Worm (Caenorhabditis elegans): ENCODE results near the gene gst-30.

gst-30 gene

DNA sequence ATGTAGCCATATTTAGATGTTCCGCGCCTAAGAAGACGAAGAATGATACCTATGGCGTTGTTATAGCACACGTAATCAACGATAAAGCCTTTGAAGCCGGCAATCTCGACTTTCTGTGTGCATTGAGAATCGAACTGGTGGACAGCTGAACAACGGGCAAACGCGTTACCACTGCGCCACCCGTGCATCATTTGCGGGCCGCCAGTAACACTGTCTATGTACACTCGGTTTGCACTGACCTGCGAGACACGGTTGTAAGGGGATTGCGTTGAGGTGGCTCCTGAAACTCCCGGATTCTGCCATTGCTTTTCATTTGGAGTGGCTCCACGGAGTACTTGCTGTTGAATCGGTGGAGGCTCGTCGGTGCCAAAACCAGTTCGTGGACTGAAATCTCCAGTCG, 7.5 kb upstream of the gst-30 start (continued):
- TF ChIP-seq athp-1 (tag; optimal IDR thresholded peaks at IDR 0.05): peak; percentile 78
- TF ChIP-seq ztf-22 (GFP tag; optimal IDR thresholded peaks at IDR 0.05): no peak
- TF ChIP-seq lir-1 (GFP tag; conservative IDR thresholded peaks at IDR 0.05): no peak
- TF ChIP-seq dox-1 (GFP tag; IDR thresholded peaks at IDR 0.05): peak; percentile 64
- TF ChIP-seq T26A5.8 (tag; optimal IDR thresholded peaks at IDR 0.05): no peak
- 0 out of 2 replicates have a peak, but pooled peaks have one; percentile 12 for TF ChIP-seq attf-3 (GFP tag; conservative IDR thresholded peaks at IDR 0.05)
- TF ChIP-seq hrde-1 (tag; optimal IDR thresholded peaks at IDR 0.05; ENCODE audit: borderline replicate concordance): peak; percentile 84
- no peak for TF ChIP-seq Y79H2A.3 (GFP tag; conservative IDR thresholded peaks at IDR 0.05)
- no peak for TF ChIP-seq lsy-27 (tag; optimal IDR thresholded peaks at IDR 0.05; ENCODE audit: borderline replicate concordance, insufficient read depth)
- TF ChIP-seq lin-40 (tag; optimal IDR thresholded peaks at IDR 0.05): peak; percentile 32
- TF ChIP-seq efl-1 (GFP tag; optimal IDR thresholded peaks at IDR 0.05): no peak
- peak; percentile 31 for TF ChIP-seq nhr-27 (tag; optimal IDR thresholded peaks at IDR 0.05)
- no peak for TF ChIP-seq sptf-2 (GFP tag; optimal IDR thresholded peaks at IDR 0.05)
- TF ChIP-seq bed-1 (GFP tag; IDR thresholded peaks at IDR 0.05): 0 out of 2 replicates have a peak, but pooled peaks have one; percentile 38
- no peak for TF ChIP-seq unc-62 (GFP tag; optimal IDR thresholded peaks at IDR 0.05)
- peak; percentile 60 for TF ChIP-seq B0336.3 (GFP tag; IDR thresholded peaks at IDR 0.05)
- TF ChIP-seq zim-3 (tag; optimal IDR thresholded peaks at IDR 0.05): peak; percentile 61
- TF ChIP-seq ceh-58 (GFP tag; IDR thresholded peaks at IDR 0.05): 0 out of 2 replicates have a peak, but pooled peaks have one; percentile 56
- peak; percentile 42 for TF ChIP-seq him-1 (tag; optimal IDR thresholded peaks at IDR 0.05)
- TF ChIP-seq dpl-1 (GFP tag; optimal IDR thresholded peaks at IDR 0.05): no peak
- peak; percentile 18 for TF ChIP-seq K12H6.12 (tag; optimal IDR thresholded peaks at IDR 0.05)
- peak; percentile 21 for TF ChIP-seq gei-17 (GFP tag; optimal IDR thresholded peaks at IDR 0.05)
- peak; percentile 33 for TF ChIP-seq ceh-79 (tag; optimal IDR thresholded peaks at IDR 0.05)
- TF ChIP-seq mes-4 (tag; optimal IDR thresholded peaks at IDR 0.05): peak; percentile 76
- TF ChIP-seq chd-7 (tag; optimal IDR thresholded peaks at IDR 0.05): peak; percentile 82
- TF ChIP-seq F52B5.7 (tag; optimal IDR thresholded peaks at IDR 0.05): peak; percentile 91
- peak; percentile 85 for TF ChIP-seq ztf-26 (tag; optimal IDR thresholded peaks at IDR 0.05)
- peak; percentile 52 for TF ChIP-seq F10E7.11 (tag; optimal IDR thresholded peaks at IDR 0.05)
- peak; percentile 65 for TF ChIP-seq mcd-1 (GFP tag; IDR thresholded peaks at IDR 0.05)
- no peak for TF ChIP-seq snpc-1.1 (tag; optimal IDR thresholded peaks at IDR 0.05; ENCODE audit: insufficient read depth)
- peak; percentile 83 for TF ChIP-seq zfh-2 (GFP tag; conservative IDR thresholded peaks at IDR 0.05)
- peak; percentile 85; the same call in 1 of the 2 replicates for TF ChIP-seq aptf-3 (GFP tag; IDR thresholded peaks at IDR 0.05)
- TF ChIP-seq D2030.7 (GFP tag; IDR thresholded peaks at IDR 0.05): peak; percentile 47; the same call in 1 of the 2 replicates
- TF ChIP-seq tbx-9 (tag; optimal IDR thresholded peaks at IDR 0.05; ENCODE audit: borderline replicate concordance): no peak
- no peak for TF ChIP-seq bed-2 (GFP tag; IDR thresholded peaks at IDR 0.05)
- TF ChIP-seq egl-44 (GFP tag; IDR thresholded peaks at IDR 0.05): 0 out of 2 replicates have a peak, but pooled peaks have one; percentile 52
- TF ChIP-seq sdz-38 (tag; optimal IDR thresholded peaks at IDR 0.05): no peak
- TF ChIP-seq ZK185.1 (tag; optimal IDR thresholded peaks at IDR 0.05; ENCODE audit: poor library complexity, severe bottlenecking): peak; percentile 82
- peak; percentile 66; the same call in 1 of the 2 replicates for TF ChIP-seq Y56A3A.18 (GFP tag; IDR thresholded peaks at IDR 0.05)
- TF ChIP-seq B0261.1 (tag; optimal IDR thresholded peaks at IDR 0.05): peak; percentile 79
- TF ChIP-seq rec-8 (tag; optimal IDR thresholded peaks at IDR 0.05): peak; percentile 53 to 78
- peak; percentile 83 for TF ChIP-seq nhr-90 (tag; optimal IDR thresholded peaks at IDR 0.05)
- no peak for TF ChIP-seq madf-8 (GFP tag; conservative IDR thresholded peaks at IDR 0.05)
- peak; percentile 56; the same call in 1 of the 2 replicates for TF ChIP-seq rcor-1 (GFP tag; IDR thresholded peaks at IDR 0.05)
- peak; percentile 66 for TF ChIP-seq lin-54 (GFP tag; optimal IDR thresholded peaks at IDR 0.05)
- peak in 1 of 2 experiments; percentile 40 for TF ChIP-seq let-607 (tag; optimal IDR thresholded peaks at IDR 0.05)
- TF ChIP-seq ceh-27 (GFP tag; optimal IDR thresholded peaks at IDR 0.05): peak; percentile 49

Measured in whole organism, young adult.